Fruit fly (Drosophila melanogaster): ENCODE results near the gene CG5013.
A peak's percentile ranks its signal among the peaks of the same experiment; 100 is the strongest.

Gene CG5013

dm6 chr3R:16011698-16012332, 37.7 kb upstream of the CG5013 start:
- TF ChIP-seq OdsH (GFP tag; optimal IDR thresholded peaks at IDR 0.05) (no peak), fkh (GFP tag; optimal IDR thresholded peaks at IDR 0.05) (peak; percentile 58), Eip78C (GFP tag) (no peak), CG10631 (GFP tag; optimal IDR thresholded peaks at IDR 0.05) (no peak), cyc (GFP tag; optimal IDR thresholded peaks at IDR 0.05) (no peak), Hr4 (GFP tag; optimal IDR thresholded peaks at IDR 0.05) (no peak), ss (GFP tag; optimal IDR thresholded peaks at IDR 0.05) (no peak), CG4318 (GFP tag; optimal IDR thresholded peaks at IDR 0.05) (no peak), vri (GFP tag; optimal IDR thresholded peaks at IDR 0.05) (peak; percentile 72), svp (GFP tag) (no peak), Hr39 (GFP tag; optimal IDR thresholded peaks at IDR 0.05) (no peak), CG3032 (tag; optimal IDR thresholded peaks at IDR 0.05) (no peak), fd85E (GFP tag; optimal IDR thresholded peaks at IDR 0.05) (no peak), Sox15 (GFP tag; optimal IDR thresholded peaks at IDR 0.05) (no peak), Gug (GFP tag; IDR thresholded peaks at IDR 0.05) (no peak), CG9139 (GFP tag; optimal IDR thresholded peaks at IDR 0.05) (no peak)

- no peak for TF ChIP-seq ss (GFP tag; optimal IDR thresholded peaks at IDR 0.05)
- TF ChIP-seq CG6792 (GFP tag; optimal IDR thresholded peaks at IDR 0.05): no peak
- no peak for TF ChIP-seq Blimp-1 (GFP tag; optimal IDR thresholded peaks at IDR 0.05)
- TF ChIP-seq CG6276 (GFP tag; optimal IDR thresholded peaks at IDR 0.05): no peak
- no peak for TF ChIP-seq fd59A (GFP tag; optimal IDR thresholded peaks at IDR 0.05)
- no peak for TF ChIP-seq CG6808 (GFP tag; optimal IDR thresholded peaks at IDR 0.05)
- TF ChIP-seq CG3032 (tag; optimal IDR thresholded peaks at IDR 0.05): no peak
- no peak for TF ChIP-seq lz (GFP tag; optimal IDR thresholded peaks at IDR 0.05)
- no peak for TF ChIP-seq CG31627 (GFP tag; optimal IDR thresholded peaks at IDR 0.05)
- TF ChIP-seq Eip78C (GFP tag): no peak
- no peak for TF ChIP-seq CG7368 (GFP tag; optimal IDR thresholded peaks at IDR 0.05)
- TF ChIP-seq OdsH (GFP tag; optimal IDR thresholded peaks at IDR 0.05): no peak
Measured at dm6 chr3R:16013580-16013979, 35.9 kb upstream of the CG5013 start.

DNA sequence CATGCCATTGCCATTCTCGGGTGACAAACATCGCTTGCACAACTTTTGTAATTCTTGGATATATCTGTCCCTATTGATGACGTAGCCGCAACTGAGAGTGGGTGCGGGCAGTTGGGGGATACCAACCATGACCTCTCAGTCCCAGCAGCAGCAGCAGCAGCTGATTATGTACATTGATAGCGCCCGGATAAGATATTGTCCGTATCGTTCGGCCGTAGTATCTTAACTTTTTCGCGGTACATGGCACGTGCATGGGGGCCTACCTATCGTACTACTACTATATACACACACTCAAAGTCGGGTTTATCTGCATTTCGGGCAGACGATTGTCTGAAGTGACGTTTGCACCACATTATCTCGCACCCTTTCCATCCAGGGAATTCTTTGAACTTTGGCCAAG, 34.9 kb upstream of the CG5013 start:
- TF ChIP-seq cyc (GFP tag; optimal IDR thresholded peaks at IDR 0.05) (no peak), vri (GFP tag; optimal IDR thresholded peaks at IDR 0.05) (peak; percentile 0), fkh (GFP tag; optimal IDR thresholded peaks at IDR 0.05) (peak; percentile 29)

- TF ChIP-seq svp (GFP tag) (peak; percentile 39), CG6276 (GFP tag; optimal IDR thresholded peaks at IDR 0.05) (no peak), Gug (GFP tag; IDR thresholded peaks at IDR 0.05) (no peak)
Measured at dm6 chr3R:16022005-16022404, 27.5 kb upstream of the CG5013 start.

dm6 chr3R:16023627-16024026, 25.8 kb upstream of the CG5013 start:
- TF ChIP-seq lz (GFP tag; optimal IDR thresholded peaks at IDR 0.05) (peak; percentile 11), cyc (GFP tag; optimal IDR thresholded peaks at IDR 0.05) (no peak), CG15336 (GFP tag; IDR thresholded peaks at IDR 0.05) (no peak), CG1621 (tag; optimal IDR thresholded peaks at IDR 0.05) (no peak), CG6854 (GFP tag; optimal IDR thresholded peaks at IDR 0.05) (no peak), Met (GFP tag; optimal IDR thresholded peaks at IDR 0.05) (peak; percentile 1), acj6 (GFP tag; optimal IDR thresholded peaks at IDR 0.05) (peak; percentile 9), svp (GFP tag) (peak; percentile 63), Eip78C (GFP tag) (peak; percentile 63)

DNA sequence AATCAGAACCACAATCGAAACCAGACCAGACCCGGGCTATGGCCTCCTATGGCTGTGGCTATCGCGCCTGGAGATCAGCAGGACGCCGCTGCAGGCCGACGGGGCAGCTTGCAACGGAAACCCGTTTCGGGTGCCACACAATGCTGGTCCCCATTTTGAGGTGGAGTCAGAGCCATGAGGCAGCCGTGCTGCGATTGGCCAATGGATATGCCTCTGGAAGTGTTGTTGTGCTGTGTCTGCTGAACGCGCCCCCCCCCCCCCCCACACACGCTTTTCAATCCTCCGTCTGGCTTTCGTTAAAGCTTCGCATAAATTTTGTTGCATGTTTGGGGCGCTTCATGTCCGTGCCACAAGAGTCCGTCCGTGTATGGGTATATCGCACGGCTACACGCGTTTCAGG, 25.4 kb upstream of the CG5013 start:
- TF ChIP-seq eg (GFP tag; IDR thresholded peaks at IDR 0.05) (no peak), dac (GFP tag; optimal IDR thresholded peaks at IDR 0.05) (no peak), CG6792 (GFP tag; optimal IDR thresholded peaks at IDR 0.05) (no peak), Sox14 (GFP tag; optimal IDR thresholded peaks at IDR 0.05) (no peak), achi (GFP tag; optimal IDR thresholded peaks at IDR 0.05) (no peak), esn (GFP tag; optimal IDR thresholded peaks at IDR 0.05) (no peak), CG34406 (GFP tag; optimal IDR thresholded peaks at IDR 0.05) (no peak), Hr38 (GFP tag; optimal IDR thresholded peaks at IDR 0.05) (no peak), fkh (GFP tag; optimal IDR thresholded peaks at IDR 0.05) (no peak), spab (GFP tag; optimal IDR thresholded peaks at IDR 0.05) (no peak), Smox (GFP tag; optimal IDR thresholded peaks at IDR 0.05) (no peak), CG8319 (GFP tag; optimal IDR thresholded peaks at IDR 0.05) (no peak), topi (GFP tag; optimal IDR thresholded peaks at IDR 0.05) (no peak), svp (GFP tag) (no peak), CG11294 (GFP tag; IDR thresholded peaks at IDR 0.05) (no peak), Met (GFP tag; optimal IDR thresholded peaks at IDR 0.05) (no peak), vri (GFP tag; optimal IDR thresholded peaks at IDR 0.05) (no peak), CG15336 (GFP tag; IDR thresholded peaks at IDR 0.05) (no peak), CG3919 (GFP tag; optimal IDR thresholded peaks at IDR 0.05) (no peak)
